Worm (Caenorhabditis elegans) whole organism, L2 larva: ENCODE results near the gene Y1A5A.1.

Source experiments
- R02D3.7 ChIP-seq: fragments of 150-350 bp; optimal IDR thresholded peaks from 2 replicates; lab custom pipeline; 2014; ENCODE audit warnings: missing biosample characterization, missing genetic modification characterization
- Y55F3AM.14 ChIP-seq: fragments of 200-800 bp; sonication (Bioruptor generic); optimal IDR thresholded peaks from 2 replicates; lab custom pipeline; 2018; ENCODE audit warnings: mild to moderate bottlenecking, missing genetic modification characterization, missing compliant biosample characterization
- alr-1 ChIP-seq: fragments of 150-350 bp; optimal IDR thresholded peaks from 2 replicates; lab custom pipeline; 2014; ENCODE audit warnings: missing biosample characterization, missing genetic modification characterization
- aly-2 ChIP-seq: fragments of 150-350 bp; optimal IDR thresholded peaks from 2 replicates; lab custom pipeline; 2014; ENCODE audit warnings: missing biosample characterization, missing genetic modification characterization
- blmp-1 ChIP-seq: sonication (generic microtip); optimal IDR thresholded peaks from 2 replicates; lab custom pipeline; 2017; ENCODE audit warnings: missing genetic modification characterization, mild to moderate bottlenecking, missing compliant biosample characterization, antibody characterized with exemption, moderate library complexity; ENCODE audit not compliant: insufficient read depth
- crh-2 ChIP-seq: sonication (generic microtip); optimal IDR thresholded peaks from 2 replicates; lab custom pipeline; 2017; ENCODE audit warnings: missing biosample characterization, missing genetic modification characterization
- dmd-4 ChIP-seq: sonication (generic microtip); optimal IDR thresholded peaks from 2 replicates; lab custom pipeline; 2017; ENCODE audit warnings: missing biosample characterization, missing genetic modification characterization
- egl-27 ChIP-seq: sonication (generic microtip); optimal IDR thresholded peaks from 3 replicates; lab custom pipeline; 2017; ENCODE audit warnings: missing biosample characterization, missing genetic modification reagents, missing genetic modification characterization
- elt-1 ChIP-seq: fragments of 150-350 bp; optimal IDR thresholded peaks from 2 replicates; lab custom pipeline; 2014; ENCODE audit warnings: missing biosample characterization, missing genetic modification characterization
- elt-3 ChIP-seq: sonication (generic microtip); optimal IDR thresholded peaks from 2 replicates; lab custom pipeline; 2017; ENCODE audit warnings: missing biosample characterization, missing genetic modification characterization
- fos-1 ChIP-seq: fragments of 150-350 bp; optimal IDR thresholded peaks from 2 replicates; lab custom pipeline; 2014; ENCODE audit warnings: missing biosample characterization, missing genetic modification characterization
- lin-13 ChIP-seq: fragments of 150-350 bp; optimal IDR thresholded peaks from 2 replicates; lab custom pipeline; 2014; ENCODE audit warnings: missing biosample characterization, missing genetic modification reagents, missing genetic modification characterization
- lin-39 ChIP-seq: fragments of 150-350 bp; optimal IDR thresholded peaks from 2 replicates; lab custom pipeline; 2014; ENCODE audit warnings: missing biosample characterization, missing genetic modification reagents, missing genetic modification characterization
- lsy-2 ChIP-seq, 2 experiments: fragments of 150-350 bp in 1 of 2; sonication (generic microtip) in 1 of 2; optimal IDR thresholded peaks; 2 replicates each; lab custom pipeline; 2014 to 2017; ENCODE audit warnings: missing biosample characterization in 2 of 2, missing genetic modification characterization in 2 of 2
- mab-5 ChIP-seq: fragments of 150-350 bp; optimal IDR thresholded peaks from 2 replicates; lab custom pipeline; 2014; ENCODE audit warnings: missing biosample characterization, missing genetic modification characterization
- mdl-1 ChIP-seq, 2 experiments: fragments of 150-350 bp in 1 of 2; sonication (generic microtip) in 1 of 2; optimal IDR thresholded peaks; 2 replicates each; lab custom pipeline; 2017; ENCODE audit warnings: missing biosample characterization in 2 of 2, missing genetic modification characterization in 2 of 2
- nhr-10 ChIP-seq: sonication (generic microtip); optimal IDR thresholded peaks from 2 replicates; lab custom pipeline; 2017; ENCODE audit warnings: missing biosample characterization, missing genetic modification characterization
- nhr-12 ChIP-seq: fragments of 150-350 bp; optimal IDR thresholded peaks from 2 replicates; lab custom pipeline; 2014; ENCODE audit warnings: missing biosample characterization, missing genetic modification characterization
- nhr-21 ChIP-seq: fragments of 150-350 bp; optimal IDR thresholded peaks from 2 replicates; lab custom pipeline; 2014; ENCODE audit warnings: missing biosample characterization, missing genetic modification characterization
- nhr-23 ChIP-seq: fragments of 150-350 bp; optimal IDR thresholded peaks from 2 replicates; lab custom pipeline; 2014; ENCODE audit warnings: missing biosample characterization, missing genetic modification reagents, missing genetic modification characterization
- nhr-237 ChIP-seq: fragments of 150-350 bp; optimal IDR thresholded peaks from 2 replicates; lab custom pipeline; 2014; ENCODE audit warnings: missing biosample characterization, missing genetic modification characterization
- nhr-25 ChIP-seq: fragments of 150-350 bp; sonication (generic microtip); optimal IDR thresholded peaks from 3 replicates; lab custom pipeline; 2014; ENCODE audit warnings: missing biosample characterization, missing genetic modification characterization
- nhr-77 ChIP-seq: fragments of 150-350 bp; optimal IDR thresholded peaks from 2 replicates; lab custom pipeline; 2014; ENCODE audit warnings: missing biosample characterization, missing genetic modification characterization
- peb-1 ChIP-seq: fragments of 150-350 bp; optimal IDR thresholded peaks from 2 replicates; lab custom pipeline; 2014; ENCODE audit warnings: missing biosample characterization, missing genetic modification characterization
- sem-4 ChIP-seq: fragments of 150-350 bp; optimal IDR thresholded peaks from 2 replicates; lab custom pipeline; 2014; ENCODE audit warnings: missing biosample characterization, missing genetic modification reagents, missing genetic modification characterization
- sma-3 ChIP-seq: sonication (generic microtip); optimal IDR thresholded peaks from 2 replicates; lab custom pipeline; 2016; ENCODE audit warnings: missing genetic modification reagents, missing genetic modification characterization, missing compliant biosample characterization
- sma-9 ChIP-seq, 2 experiments: fragments of 150-350 bp in 1 of 2; sonication (generic microtip) in 1 of 2; optimal IDR thresholded peaks; 2 replicates each; lab custom pipeline; 2014 to 2016; ENCODE audit warnings: missing genetic modification characterization in 2 of 2, mild to moderate bottlenecking in 1 of 2, missing biosample characterization in 1 of 2, missing compliant biosample characterization in 1 of 2, missing genetic modification reagents in 1 of 2, moderate library complexity in 1 of 2
- snpc-4 ChIP-seq: fragments of 150-350 bp; optimal IDR thresholded peaks from 2 replicates; lab custom pipeline; 2014; ENCODE audit warnings: missing biosample characterization, missing genetic modification characterization
- unc-55 ChIP-seq: fragments of 150-350 bp; sonication (generic microtip); optimal IDR thresholded peaks from 3 replicates; lab custom pipeline; 2014; ENCODE audit warnings: missing biosample characterization, missing genetic modification reagents, missing genetic modification characterization
- ztf-1 ChIP-seq: fragments of 200-800 bp; sonication (Bioruptor generic); conservative IDR thresholded peaks from 2 replicates; pipeline ENCODE4 v1.3.6; 2022; ENCODE audit warnings: missing genetic modification characterization, missing compliant biosample characterization
- ztf-11 ChIP-seq: sonication (generic microtip); optimal IDR thresholded peaks from 2 replicates; lab custom pipeline; 2017; ENCODE audit warnings: missing biosample characterization, missing genetic modification characterization

Gene Y1A5A.1

ce11 chrIII:4017527-4017926, 31.1 kb upstream of the Y1A5A.1 start, which contains the start of gene tbb-2:
Gene tbb-2 (minus strand): TSS chrIII:4017627.
- no peak for TF ChIP-seq peb-1 (tag; lab: Kevin White, UChicago)
- no peak for TF ChIP-seq nhr-23
- no peak for TF ChIP-seq aly-2 (tag; lab: Kevin White, UChicago)
- TF ChIP-seq sma-9 (GFP tag; optimal IDR thresholded peaks at IDR 0.05; lab: Kevin White, UChicago) = no peak
- no peak for TF ChIP-seq sma-9 (tag; optimal IDR thresholded peaks at IDR 0.05; lab: Kevin White, UChicago)
- TF ChIP-seq ztf-11 (tag; lab: Kevin White, UChicago) = no peak
- no peak for TF ChIP-seq ztf-1 (GFP tag; lab: Robert Waterston, UW)
- TF ChIP-seq alr-1 (tag; lab: Kevin White, UChicago) = no peak
- no peak for TF ChIP-seq sem-4
- TF ChIP-seq fos-1 (tag; lab: Kevin White, UChicago) = no peak
- TF ChIP-seq lin-13 = no peak
- TF ChIP-seq snpc-4 (tag; lab: Kevin White, UChicago) = no peak
- no peak for TF ChIP-seq Y55F3AM.14 (GFP tag; lab: Kevin White, UChicago)
- TF ChIP-seq elt-3 = no peak
- no peak for TF ChIP-seq nhr-10 (tag; lab: Kevin White, UChicago)
- no peak for TF ChIP-seq dmd-4 (tag; lab: Kevin White, UChicago)
- no peak for TF ChIP-seq crh-2 (tag; lab: Kevin White, UChicago)

- TF ChIP-seq nhr-77 (tag; lab: Kevin White, UChicago) = no peak
- no peak for TF ChIP-seq sem-4
- peak; percentile 46 for TF ChIP-seq aly-2 (tag; lab: Kevin White, UChicago)
- TF ChIP-seq lsy-2 (tag; optimal IDR thresholded peaks at IDR 0.05; lab: Kevin White, UChicago) = peak in 1 of 2 experiments; percentile 43
- TF ChIP-seq sma-3 (GFP tag; lab: Kevin White, UChicago) = peak; percentile 26
- no peak for TF ChIP-seq Y55F3AM.14 (GFP tag; lab: Kevin White, UChicago)
- peak; percentile 33 for TF ChIP-seq nhr-237 (tag; lab: Kevin White, UChicago)
- TF ChIP-seq nhr-21 = peak; percentile 27
- TF ChIP-seq nhr-12 (tag; lab: Kevin White, UChicago) = peak; percentile 67
- TF ChIP-seq mdl-1 (tag; optimal IDR thresholded peaks at IDR 0.05; lab: Kevin White, UChicago) = no peak
- peak; percentile 70 for TF ChIP-seq nhr-25 (tag; lab: Kevin White, UChicago)
- peak; percentile 19 for TF ChIP-seq egl-27 (tag; lab: Kevin White, UChicago)
- no peak for TF ChIP-seq dmd-4 (tag; lab: Kevin White, UChicago)
- peak; percentile 11 for TF ChIP-seq unc-55 (GFP tag; lab: Kevin White, UChicago)
- no peak for TF ChIP-seq snpc-4 (tag; lab: Kevin White, UChicago)
- TF ChIP-seq, all 48 proteins: peak for 9
These were observed 29.0 kb upstream of the Y1A5A.1 start for ce11 chrIII:4015382-4015986.

- TF ChIP-seq elt-1 (tag; lab: Kevin White, UChicago) (no peak), nhr-10 (tag; lab: Kevin White, UChicago) (no peak), sem-4 (no peak), unc-55 (GFP tag; lab: Kevin White, UChicago) (no peak), elt-3 (no peak), lin-39 (tag; lab: Kevin White, UChicago) (no peak), nhr-25 (tag; lab: Kevin White, UChicago) (no peak)
These were observed 26.6 kb upstream of the Y1A5A.1 start for ce11 chrIII:4013061-4013460.

ce11 chrIII:4012036-4012435, 25.6 kb upstream of the Y1A5A.1 start, which contains the start of gene C36E8.4:
Gene C36E8.4 (plus strand): TSS chrIII:4012336.
- TF ChIP-seq unc-55 (GFP tag; lab: Kevin White, UChicago) (no peak), mab-5 (tag; lab: Kevin White, UChicago) (no peak), nhr-25 (tag; lab: Kevin White, UChicago) (no peak), sma-3 (GFP tag; lab: Kevin White, UChicago) (no peak), blmp-1 (tag; lab: Kevin White, UChicago) (no peak), R02D3.7 (no peak)

- TF ChIP-seq fos-1 (tag; lab: Kevin White, UChicago) (peak; percentile 84), nhr-12 (tag; lab: Kevin White, UChicago) (no peak)
These were observed 24.5 kb upstream of the Y1A5A.1 start for ce11 chrIII:4010987-4011386.
